Worm (Caenorhabditis elegans) whole organism, L1 larva: Measurements from ENCODE around the gene pqn-57.

Source experiments
- ama-1 ChIP-seq: fragments of 150-350 bp; optimal IDR thresholded peaks from 2 replicates; lab custom pipeline; 2014
- ces-1 ChIP-seq: fragments of 150-350 bp; optimal IDR thresholded peaks from 2 replicates; lab custom pipeline; 2014; ENCODE audit warnings: missing biosample characterization, missing genetic modification reagents, missing genetic modification characterization
- fkh-10 ChIP-seq: sonication (generic microtip); optimal IDR thresholded peaks from 2 replicates; lab custom pipeline; 2017; ENCODE audit warnings: missing biosample characterization, missing genetic modification reagents, missing genetic modification characterization
- fkh-8 ChIP-seq: sonication (generic microtip); optimal IDR thresholded peaks from 2 replicates; lab custom pipeline; 2016; ENCODE audit warnings: mild to moderate bottlenecking, missing genetic modification characterization, missing compliant biosample characterization
- nhr-237 ChIP-seq: fragments of 150-350 bp; optimal IDR thresholded peaks from 2 replicates; lab custom pipeline; 2014; ENCODE audit warnings: missing biosample characterization, missing genetic modification characterization
- pag-3 ChIP-seq: sonication (generic microtip); optimal IDR thresholded peaks from 2 replicates; lab custom pipeline; 2017; ENCODE audit warnings: missing genetic modification characterization, mild to moderate bottlenecking, missing compliant biosample characterization, antibody characterized with exemption, borderline replicate concordance; ENCODE audit not compliant: insufficient read depth
- unc-130 ChIP-seq: fragments of 150-350 bp; optimal IDR thresholded peaks from 2 replicates; lab custom pipeline; 2017; ENCODE audit warnings: missing biosample characterization, missing genetic modification characterization, inconsistent platforms

ce11 chrX:8341675-8342074 is 20.9 kb upstream of the pqn-57 start, which contains the start of gene F55E10.1:
- TF ChIP-seq nhr-237 (tag; lab: Kevin White, UChicago) (no peak), ama-1 (lab: Kevin White, UChicago) (no peak), ces-1 (GFP tag; lab: Kevin White, UChicago) (no peak), pag-3 (tag; lab: Kevin White, UChicago) (no peak), unc-130 (tag; lab: Kevin White, UChicago) (no peak), fkh-8 (tag; lab: Kevin White, UChicago) (no peak), fkh-10 (no peak)
